Worm (Caenorhabditis elegans) whole organism, L3 larva: Measurements from ENCODE around the gene str-144.

Experiments
- elt-2 ChIP-seq: sonication (generic microtip); optimal IDR thresholded peaks from 2 replicates; lab custom pipeline; 2016; ENCODE audit warnings: missing genetic modification reagents, mild to moderate bottlenecking, missing genetic modification characterization, missing compliant biosample characterization
- lin-15B ChIP-seq: fragments of 150-350 bp; optimal IDR thresholded peaks from 2 replicates; lab custom pipeline; 2014; ENCODE audit warnings: missing biosample characterization, missing genetic modification characterization

- TF ChIP-seq lin-15B (tag; lab: Kevin White, UChicago) (no peak), elt-2 (tag; lab: Kevin White, UChicago) (no peak)
Observed at ce11 chrV:8040247-8041084, 31.5 kb downstream of the str-144 start.
